Fruit fly (Drosophila melanogaster) whole organism, embryonic: ENCODE results near the gene CG31141.

Experiments
- ATbp ChIP-seq: fragments of 200-800 bp; sonication (Bioruptor generic); optimal IDR thresholded peaks from 2 replicates; lab custom pipeline; 2017; ENCODE audit warnings: missing biosample characterization, mild to moderate bottlenecking, missing genetic modification characterization, missing genetic modification reagents
- Aef1 ChIP-seq: fragments of 200-800 bp; sonication (Bioruptor generic); IDR thresholded peaks from 3 replicates; pipeline ENCODE4 v1.3.6; 2022; ENCODE audit warnings: missing biosample characterization, missing genetic modification characterization
- Awh ChIP-seq: fragments of 200-800 bp; sonication (Bioruptor generic); IDR thresholded peaks from 2 replicates; pipeline ENCODE4, ENCODE4 v1.3.6; 2022; ENCODE audit warnings: missing biosample characterization, missing genetic modification characterization
- CG10321 ChIP-seq: fragments of 200-800 bp; sonication (Bioruptor generic); IDR thresholded peaks from 2 replicates; pipeline ENCODE4 v1.3.6; 2022; ENCODE audit warnings: missing biosample characterization, missing genetic modification characterization
- CG11695 ChIP-seq: fragments of 200-800 bp; sonication (Bioruptor generic); IDR thresholded peaks from 3 replicates; pipeline ENCODE4 v1.3.6; 2022; ENCODE audit warnings: missing biosample characterization, missing genetic modification characterization
- CG12219 ChIP-seq: fragments of 200-800 bp; sonication (Bioruptor generic); optimal IDR thresholded peaks from 3 replicates; lab custom pipeline; 2018; ENCODE audit warnings: missing biosample characterization, mild to moderate bottlenecking, missing genetic modification characterization
- CG13424 ChIP-seq: fragments of 200-800 bp; sonication (Bioruptor generic); optimal IDR thresholded peaks from 2 replicates; lab custom pipeline; 2019; ENCODE audit warnings: missing biosample characterization, mild to moderate bottlenecking, missing genetic modification characterization, moderate library complexity
- CG14965 ChIP-seq: fragments of 200-800 bp; sonication (Bioruptor generic); optimal IDR thresholded peaks from 2 replicates; lab custom pipeline; 2016; ENCODE audit warnings: missing biosample characterization, missing genetic modification characterization, borderline replicate concordance
- CG15601 ChIP-seq: fragments of 200-800 bp; sonication (Bioruptor generic); optimal IDR thresholded peaks from 3 replicates; lab custom pipeline; 2019; ENCODE audit warnings: missing biosample characterization, mild to moderate bottlenecking, missing genetic modification characterization, moderate library complexity
- CG16813 ChIP-seq: fragments of 200-800 bp; sonication (Bioruptor generic); IDR thresholded peaks from 3 replicates; pipeline ENCODE4 v1.3.6; 2022; ENCODE audit warnings: missing biosample characterization, missing genetic modification characterization; ENCODE audit not compliant: partially characterized antibody
- CG17359 ChIP-seq: fragments of 200-800 bp; sonication (Bioruptor generic); optimal IDR thresholded peaks from 3 replicates; lab custom pipeline; 2018; ENCODE audit warnings: missing biosample characterization, mild to moderate bottlenecking, missing genetic modification characterization, moderate library complexity
- CG2199 ChIP-seq: fragments of 200-800 bp; sonication (Bioruptor generic); IDR thresholded peaks from 3 replicates; pipeline ENCODE4 v1.3.6; 2022; ENCODE audit warnings: missing biosample characterization, missing genetic modification characterization
- CG30403 ChIP-seq: fragments of 200-800 bp; sonication (Bioruptor generic); optimal IDR thresholded peaks from 3 replicates; lab custom pipeline; 2016; ENCODE audit warnings: missing biosample characterization, missing genetic modification characterization
- CG33213 ChIP-seq: fragments of 200-800 bp; sonication (Bioruptor generic); optimal IDR thresholded peaks from 3 replicates; lab custom pipeline; 2016; ENCODE audit warnings: missing biosample characterization, missing genetic modification characterization
- CG33557 ChIP-seq: fragments of 200-800 bp; sonication (Bioruptor generic); optimal IDR thresholded peaks from 2 replicates; lab custom pipeline; 2019; ENCODE audit warnings: missing biosample characterization, mild to moderate bottlenecking, missing genetic modification characterization, moderate library complexity
- CG8765 ChIP-seq: fragments of 200-800 bp; sonication (Bioruptor generic); IDR thresholded peaks from 2 replicates; pipeline ENCODE4 v1.3.6; 2022; ENCODE audit warnings: missing biosample characterization, missing genetic modification characterization
- E2f2 ChIP-seq: fragments of 200-800 bp; sonication (Bioruptor generic); IDR thresholded peaks from 2 replicates; pipeline ENCODE4 v1.3.6; 2022; ENCODE audit warnings: missing biosample characterization, missing genetic modification characterization
- ERR ChIP-seq: fragments of 200-800 bp; sonication (Bioruptor generic); optimal IDR thresholded peaks from 2 replicates; lab custom pipeline; 2016; ENCODE audit warnings: missing biosample characterization, missing genetic modification characterization
- GATAe ChIP-seq: fragments of 200-800 bp; sonication (Bioruptor generic); conservative IDR thresholded peaks from 2 replicates; pipeline ENCODE4 v1.3.6; 2022; ENCODE audit warnings: missing biosample characterization, missing genetic modification characterization
- MBD-R2 ChIP-seq: fragments of 200-800 bp; sonication (Bioruptor generic); IDR thresholded peaks from 2 replicates; pipeline ENCODE4 v1.3.6; 2022; ENCODE audit warnings: missing biosample characterization, missing genetic modification characterization
- NFAT ChIP-seq: fragments of 200-800 bp; sonication (Bioruptor generic); IDR thresholded peaks from 2 replicates; pipeline ENCODE4 v1.3.6; 2022; ENCODE audit warnings: missing biosample characterization, missing genetic modification characterization
- Ptx1 ChIP-seq: fragments of 200-800 bp; sonication (Bioruptor generic); IDR thresholded peaks from 2 replicates; pipeline ENCODE4 v1.3.6; 2022; ENCODE audit warnings: missing biosample characterization, missing genetic modification characterization
- Ravus ChIP-seq: fragments of 200-800 bp; sonication (Bioruptor generic); IDR thresholded peaks from 2 replicates; pipeline ENCODE4 v1.3.6; 2022; ENCODE audit warnings: missing biosample characterization, missing genetic modification characterization
- Xrp1 ChIP-seq: fragments of 200-800 bp; sonication (Bioruptor generic); IDR thresholded peaks from 2 replicates; pipeline ENCODE4 v1.3.6; 2022; ENCODE audit warnings: missing biosample characterization, missing genetic modification characterization
- az2 ChIP-seq: fragments of 200-800 bp; sonication (Bioruptor generic); optimal IDR thresholded peaks from 3 replicates; lab custom pipeline; 2016; ENCODE audit warnings: missing biosample characterization, missing genetic modification characterization
- bsh ChIP-seq, 2 experiments: fragments of 200-800 bp; sonication (Bioruptor generic); optimal IDR thresholded peaks; 2 replicates each; lab custom pipeline; 2017 to 2018; ENCODE audit warnings: mild to moderate bottlenecking in 2 of 2, missing biosample characterization in 2 of 2, missing genetic modification characterization in 2 of 2, moderate library complexity in 1 of 2
- cg ChIP-seq: fragments of 200-800 bp; sonication (Bioruptor generic); optimal IDR thresholded peaks from 3 replicates; lab custom pipeline; 2019; ENCODE audit warnings: missing biosample characterization, mild to moderate bottlenecking, missing genetic modification characterization, moderate library complexity
- ci ChIP-seq: fragments of 200-800 bp; sonication (Bioruptor generic); IDR thresholded peaks from 3 replicates; pipeline ENCODE4 v1.3.6; 2022; ENCODE audit warnings: missing biosample characterization, missing genetic modification characterization
- crc ChIP-seq: fragments of 200-800 bp; sonication (Bioruptor generic); optimal IDR thresholded peaks from 2 replicates; lab custom pipeline; 2016; ENCODE audit warnings: missing biosample characterization, missing genetic modification characterization
- dmrt99B ChIP-seq: fragments of 200-800 bp; sonication (Bioruptor generic); optimal IDR thresholded peaks from 2 replicates; lab custom pipeline; 2018; ENCODE audit warnings: missing biosample characterization, mild to moderate bottlenecking, missing genetic modification characterization, moderate library complexity
- hkb ChIP-seq, 2 experiments: fragments of 200-800 bp in 1 of 2; fragments of >200 bp in 1 of 2; sonication (Bioruptor generic) in 1 of 2; IDR thresholded peaks in 1 of 2; optimal IDR thresholded peaks in 1 of 2; 2 replicates each; pipeline versions ENCODE4 v1.3.6 to Lab custom; 2017 to 2022; ENCODE audit warnings: missing biosample characterization in 1 of 2, missing genetic modification characterization in 1 of 2
- hth ChIP-seq: fragments of >200 bp; optimal IDR thresholded peaks from 2 replicates; lab custom pipeline; 2017; ENCODE audit warnings: inconsistent platforms
- jigr1 ChIP-seq: fragments of 200-800 bp; sonication (Bioruptor generic); IDR thresholded peaks from 3 replicates; pipeline ENCODE4 v1.3.6; 2022; ENCODE audit warnings: missing biosample characterization, missing genetic modification characterization
- kni ChIP-seq: fragments of 200-800 bp; sonication (Bioruptor generic); optimal IDR thresholded peaks from 3 replicates; lab custom pipeline; 2017; ENCODE audit warnings: mild to moderate bottlenecking, missing biosample characterization, missing genetic modification reagents, missing genetic modification characterization
- nau ChIP-seq: fragments of 200-800 bp; sonication (Bioruptor generic); optimal IDR thresholded peaks from 3 replicates; lab custom pipeline; 2017; ENCODE audit warnings: missing biosample characterization, mild to moderate bottlenecking, missing genetic modification characterization, missing genetic modification reagents
- nom ChIP-seq: fragments of 200-800 bp; sonication (Bioruptor generic); optimal IDR thresholded peaks from 2 replicates; lab custom pipeline; 2017; ENCODE audit warnings: missing biosample characterization, missing genetic modification characterization, mild to moderate bottlenecking, moderate library complexity, missing genetic modification reagents
- otp ChIP-seq: fragments of 200-800 bp; sonication (Bioruptor generic); IDR thresholded peaks from 3 replicates; pipeline ENCODE4, ENCODE4 v1.3.6; 2022; ENCODE audit warnings: missing biosample characterization, missing genetic modification characterization
- pan ChIP-seq, 4 experiments: fragments of >200 bp in 3 of 4; fragments of 200-800 bp in 1 of 4; sonication (Bioruptor generic) in 1 of 4; optimal IDR thresholded peaks in 3 of 4; IDR thresholded peaks in 1 of 4; 2 replicates each; pipeline versions ENCODE4 v1.3.6 to Lab custom; 2017 to 2022; ENCODE audit warnings: missing biosample characterization in 2 of 4, missing genetic modification characterization in 2 of 4, mixed read lengths in 1 of 4
- pfk ChIP-seq: fragments of 200-800 bp; sonication (Bioruptor generic); optimal IDR thresholded peaks from 2 replicates; lab custom pipeline; 2018; ENCODE audit warnings: missing biosample characterization, mild to moderate bottlenecking, missing genetic modification characterization, moderate library complexity
- pzg ChIP-seq: fragments of 200-800 bp; sonication (Bioruptor generic); optimal IDR thresholded peaks from 3 replicates; lab custom pipeline; 2018; ENCODE audit warnings: missing biosample characterization, mild to moderate bottlenecking, missing genetic modification characterization, moderate library complexity
- sens ChIP-seq: fragments of 200-800 bp; sonication (Bioruptor generic); peaks from one replicate; lab custom pipeline; 2016; ENCODE audit warnings: missing biosample characterization, missing genetic modification characterization

CG31141 gene

DNA sequence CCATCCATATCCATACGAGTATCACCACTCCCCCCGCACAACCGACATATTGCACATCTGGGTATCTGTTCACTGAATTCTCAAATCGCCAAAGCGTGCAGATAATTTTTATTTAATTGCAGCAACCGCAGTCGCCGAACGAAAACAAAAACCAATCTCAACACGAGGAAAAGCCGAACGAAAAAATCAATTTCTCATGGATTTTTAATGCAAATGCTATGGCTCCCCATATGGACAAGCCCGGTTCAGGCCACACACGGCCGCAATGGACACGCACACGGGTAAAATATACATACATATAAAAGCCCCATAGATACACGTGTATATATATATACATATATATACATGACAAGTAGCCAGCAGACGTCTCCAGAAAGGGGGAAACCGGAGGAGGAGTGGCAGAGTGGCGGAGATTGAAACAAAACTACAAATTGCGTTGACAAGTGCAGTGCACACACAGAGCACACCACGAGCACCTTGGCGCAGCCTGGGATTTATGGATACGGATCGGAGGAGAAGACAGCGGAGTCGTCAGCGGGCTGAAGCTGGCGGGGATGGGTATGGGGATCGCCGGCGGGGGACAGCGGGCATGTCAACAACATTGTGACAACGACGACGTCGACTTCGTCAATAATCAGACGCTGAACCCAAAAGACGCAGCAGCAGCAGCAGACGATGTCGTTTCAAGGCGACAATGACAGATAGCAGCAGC is 45.3 kb upstream of the CG31141 start (continued):
- TF ChIP-seq otp (GFP tag; lab: Robert Waterston, UW): 0 out of 3 replicates have a peak, but pooled peaks have one; percentile 32
- peak; percentile 20 for TF ChIP-seq CG33557 (GFP tag; lab: Kevin White, UChicago)
- no peak for TF ChIP-seq CG17359
- TF ChIP-seq MBD-R2: no peak
- TF ChIP-seq crc (GFP tag; lab: Kevin White, UChicago): no peak
- TF ChIP-seq CG14965: no peak
- TF ChIP-seq Aef1 (GFP tag; lab: Robert Waterston, UW): no peak
- TF ChIP-seq CG15601: peak; percentile 8
- TF ChIP-seq ERR (GFP tag; lab: Kevin White, UChicago): no peak
- TF ChIP-seq E2f2 (GFP tag; lab: Robert Waterston, UW): no peak
- peak; percentile 22 for TF ChIP-seq sens (GFP tag; lab: Kevin White, UChicago)
- TF ChIP-seq kni: peak; percentile 49
- no peak for TF ChIP-seq pzg (GFP tag; lab: Kevin White, UChicago)
- no peak for TF ChIP-seq GATAe
- no peak for TF ChIP-seq CG33213 (GFP tag; lab: Kevin White, UChicago)
- TF ChIP-seq jigr1: no peak
- peak; percentile 4 for TF ChIP-seq nau
- TF ChIP-seq dmrt99B (tag; lab: Kevin White, UChicago): peak; percentile 22
- TF ChIP-seq CG11695 (GFP tag; lab: Robert Waterston, UW): no peak
- TF ChIP-seq Awh (GFP tag; lab: Robert Waterston, UW): peak; percentile 40; the same call in 1 of the 2 replicates
- TF ChIP-seq pfk (GFP tag; lab: Kevin White, UChicago): no peak
- TF ChIP-seq Ravus (GFP tag; lab: Robert Waterston, UW): no peak
- peak; percentile 48; the same call in 1 of the 3 replicates for TF ChIP-seq ci
- TF ChIP-seq CG10321 (GFP tag; lab: Robert Waterston, UW): no peak
- TF ChIP-seq CG12219 (GFP tag; lab: Kevin White, UChicago): no peak
- TF ChIP-seq pan (optimal IDR thresholded peaks at IDR 0.05; lab: Kevin White, UChicago): no peak
- TF ChIP-seq pan (GFP tag; optimal IDR thresholded peaks at IDR 0.05 in 1 of 2, IDR thresholded peaks at IDR 0.05 in 1 of 2): no peak
- TF ChIP-seq Xrp1 (GFP tag; lab: Robert Waterston, UW): peak; percentile 37
- no peak for TF ChIP-seq NFAT (GFP tag; lab: Robert Waterston, UW)
- no peak for TF ChIP-seq CG30403 (GFP tag; lab: Kevin White, UChicago)
- no peak for TF ChIP-seq az2 (GFP tag; lab: Kevin White, UChicago)
- no peak for TF ChIP-seq CG16813
- TF ChIP-seq CG8765 (GFP tag; lab: Robert Waterston, UW): no peak
- TF ChIP-seq hth: no peak
- peak; percentile 62; the same call in 1 of the 3 replicates for TF ChIP-seq CG2199 (GFP tag; lab: Robert Waterston, UW)
- no peak for TF ChIP-seq CG13424
- TF ChIP-seq cg (GFP tag; lab: Kevin White, UChicago): peak; percentile 28
- TF ChIP-seq hkb (optimal IDR thresholded peaks at IDR 0.05; lab: Kevin White, UChicago): no peak
- 0 out of 2 replicates have a peak, but pooled peaks have one; percentile 22 for TF ChIP-seq hkb (GFP tag; IDR thresholded peaks at IDR 0.05; lab: Robert Waterston, UW)
- TF ChIP-seq nom (GFP tag; lab: Kevin White, UChicago): peak; percentile 49
- no peak for TF ChIP-seq Ptx1 (GFP tag; lab: Robert Waterston, UW)

DNA sequence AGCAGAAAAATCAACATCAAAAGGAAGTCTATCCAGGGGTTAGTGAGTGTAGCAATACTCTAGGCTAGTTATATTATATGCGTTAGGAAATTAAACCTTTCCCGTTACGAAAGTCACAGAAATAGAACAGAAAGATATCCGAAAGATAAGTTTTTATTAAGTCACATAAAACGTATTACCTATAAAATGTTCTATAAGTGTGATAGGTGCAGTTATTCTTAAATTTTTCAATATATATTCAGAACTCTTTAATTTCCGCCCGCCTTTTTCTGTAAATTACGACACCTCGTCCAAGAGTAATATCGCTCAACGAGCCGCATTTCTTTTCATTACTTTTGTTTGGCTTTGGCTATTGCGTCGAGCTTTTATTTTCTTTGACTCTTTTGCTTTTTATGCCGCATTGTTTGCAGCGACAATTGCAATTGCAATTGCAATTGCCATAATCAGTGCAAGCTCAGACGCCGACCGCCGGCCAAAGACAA is 44.7 kb upstream of the CG31141 start:
- no peak for TF ChIP-seq ATbp (GFP tag; lab: Kevin White, UChicago)
- TF ChIP-seq bsh (GFP tag; optimal IDR thresholded peaks at IDR 0.05; lab: Kevin White, UChicago): peak in 1 of 2 experiments; percentile 14
